Worm (Caenorhabditis elegans): ENCODE data around the gene his-38.

The his-38 gene

ce11 chrX:7264591-7265306 is 44.9 kb downstream of the his-38 start (continued):
- TF ChIP-seq cebp-2 (GFP tag; IDR thresholded peaks at IDR 0.05), result no peak
- no peak for TF ChIP-seq Y67H2A.10 (GFP tag; conservative IDR thresholded peaks at IDR 0.05)
- TF ChIP-seq ceh-79 (tag; optimal IDR thresholded peaks at IDR 0.05), result no peak
- peak; percentile 2 for TF ChIP-seq F22D6.2 (tag; optimal IDR thresholded peaks at IDR 0.05)
- no peak for TF ChIP-seq snpc-4 (GFP tag; optimal IDR thresholded peaks at IDR 0.05)
- TF ChIP-seq snpc-4 (tag; optimal IDR thresholded peaks at IDR 0.05), result peak in 3 of 4 experiments; percentile 49 to 79 (median 73)
- peak; percentile 58 for TF ChIP-seq nhr-90 (tag; optimal IDR thresholded peaks at IDR 0.05)
- TF ChIP-seq ama-1 (optimal IDR thresholded peaks at IDR 0.05), result no peak
- TF ChIP-seq ama-1 (GFP tag; optimal IDR thresholded peaks at IDR 0.05), result no peak
- no peak for TF ChIP-seq aptf-3 (GFP tag; IDR thresholded peaks at IDR 0.05)
- no peak for TF ChIP-seq D2030.7 (GFP tag; IDR thresholded peaks at IDR 0.05)
- TF ChIP-seq bed-1 (GFP tag; IDR thresholded peaks at IDR 0.05), result no peak
- peak; percentile 64 for TF ChIP-seq ztf-6 (GFP tag; IDR thresholded peaks at IDR 0.05)
- TF ChIP-seq snpc-1.3 (tag; optimal IDR thresholded peaks at IDR 0.05; ENCODE audit: insufficient read depth), result no peak
- no peak for TF ChIP-seq repo-1 (tag; optimal IDR thresholded peaks at IDR 0.05)
- no peak for TF ChIP-seq T07F8.4 (tag; optimal IDR thresholded peaks at IDR 0.05)
- no peak for TF ChIP-seq madf-8 (GFP tag; conservative IDR thresholded peaks at IDR 0.05)
- TF ChIP-seq ceh-40 (GFP tag; IDR thresholded peaks at IDR 0.05), result no peak
- TF ChIP-seq ceh-91 (GFP tag; IDR thresholded peaks at IDR 0.05), result no peak
- TF ChIP-seq unc-130 (GFP tag; optimal IDR thresholded peaks at IDR 0.05), result no peak
- TF ChIP-seq F49E8.2 (tag; optimal IDR thresholded peaks at IDR 0.05; ENCODE audit: insufficient read depth), result no peak
- TF ChIP-seq K11D2.4 (GFP tag; IDR thresholded peaks at IDR 0.05), result peak; percentile 81
- TF ChIP-seq lin-35 (GFP tag; optimal IDR thresholded peaks at IDR 0.05), result peak in 1 of 3 experiments; percentile 54
- TF ChIP-seq hmg-20 (GFP tag; IDR thresholded peaks at IDR 0.05), result peak; percentile 58; the same call in 1 of the 2 replicates
- TF ChIP-seq attf-5 (GFP tag; optimal IDR thresholded peaks at IDR 0.05), result peak; percentile 84
- TF ChIP-seq somi-1 (GFP tag; optimal IDR thresholded peaks at IDR 0.05), result peak; percentile 54
- no peak for TF ChIP-seq F39B2.1 (GFP tag; IDR thresholded peaks at IDR 0.05)
- 0 out of 2 replicates have a peak, but pooled peaks have one; percentile 38 for TF ChIP-seq let-526 (GFP tag; IDR thresholded peaks at IDR 0.05)
- TF ChIP-seq nhr-120 (GFP tag; IDR thresholded peaks at IDR 0.05), result no peak
- TF ChIP-seq sea-2 (GFP tag; IDR thresholded peaks at IDR 0.05), result no peak
- TF ChIP-seq mcd-1 (GFP tag; IDR thresholded peaks at IDR 0.05), result peak; percentile 78
- TF ChIP-seq unc-62 (GFP tag; optimal IDR thresholded peaks at IDR 0.05), result peak; percentile 20
- no peak for TF ChIP-seq lsl-1 (GFP tag; optimal IDR thresholded peaks at IDR 0.05)
- peak; percentile 11 for TF ChIP-seq B0261.1 (tag; optimal IDR thresholded peaks at IDR 0.05)
- TF ChIP-seq rpc-1 (optimal IDR thresholded peaks at IDR 0.05), result no peak
- no peak for TF ChIP-seq rpc-1 (tag; optimal IDR thresholded peaks at IDR 0.05)
- no peak for TF ChIP-seq ceh-100 (GFP tag; IDR thresholded peaks at IDR 0.05)
- no peak for TF ChIP-seq mel-28 (tag; optimal IDR thresholded peaks at IDR 0.05; ENCODE audit: borderline replicate concordance)
- no peak for TF ChIP-seq Y79H2A.3 (GFP tag; conservative IDR thresholded peaks at IDR 0.05)
- TF ChIP-seq xnd-1 (tag; optimal IDR thresholded peaks at IDR 0.05), result no peak
- TF ChIP-seq dox-1 (GFP tag; IDR thresholded peaks at IDR 0.05), result peak; percentile 92; the same call in 1 of the 2 replicates
- no peak for TF ChIP-seq nfya-2 (GFP tag; IDR thresholded peaks at IDR 0.05)
